Worm (Caenorhabditis elegans) whole organism, midembryonic: ENCODE measurements around the gene T14B4.3.

Experiments used
- T22C8.4 ChIP-seq: fragments of 200-800 bp; sonication (Bioruptor generic); IDR thresholded peaks from 2 replicates; pipeline ENCODE4 v1.3.6; 2022; ENCODE audit warnings: missing genetic modification characterization, missing compliant biosample characterization
- cog-1 ChIP-seq: sonication (generic microtip); optimal IDR thresholded peaks from 2 replicates; lab custom pipeline; 2016; ENCODE audit warnings: missing genetic modification characterization, missing compliant biosample characterization
- tab-1 ChIP-seq: fragments of 200-800 bp; sonication (Bioruptor generic); IDR thresholded peaks from 2 replicates; pipeline ENCODE4 v1.3.6; 2022; ENCODE audit warnings: missing genetic modification characterization, missing compliant biosample characterization
- ztf-29 ChIP-seq: fragments of 200-800 bp; sonication (Bioruptor generic); IDR thresholded peaks from 2 replicates; pipeline ENCODE4 v1.3.6; 2022; ENCODE audit warnings: missing genetic modification reagents, missing genetic modification characterization, missing compliant biosample characterization

DNA sequence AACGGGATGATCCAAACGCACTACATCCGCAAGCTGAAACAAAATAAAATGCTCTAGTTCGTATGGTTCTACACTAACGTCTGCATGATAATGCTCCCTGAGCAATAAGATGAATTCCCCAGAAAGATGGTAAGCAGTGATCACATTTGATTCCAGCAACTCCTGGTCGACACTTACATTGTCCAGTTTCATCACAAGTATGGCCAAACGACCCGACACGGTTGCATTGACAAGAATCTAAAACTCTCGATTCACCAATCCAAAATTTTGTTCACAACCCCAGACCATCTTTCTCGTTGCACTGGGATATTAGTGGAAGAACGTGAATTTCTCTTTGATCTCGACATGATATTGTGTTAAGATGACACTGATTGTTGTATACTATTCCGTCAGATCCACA is 35.3 kb downstream of the T14B4.3 start:
- TF ChIP-seq cog-1 (tag; lab: Kevin White, UChicago): no peak
- no peak for TF ChIP-seq tab-1 (GFP tag; lab: Robert Waterston, UW)
- TF ChIP-seq ztf-29: no peak
- no peak for TF ChIP-seq T22C8.4 (GFP tag; lab: Robert Waterston, UW)
